Worm (Caenorhabditis elegans): ENCODE results near the gene str-97.

str-97 gene

ce11 chrV:16120922-16121321 is 34.1 kb downstream of the str-97 start, which contains the start of gene skr-3 (continued):
- TF ChIP-seq zag-1 (tag; optimal IDR thresholded peaks at IDR 0.05) (no peak), fkh-10 (GFP tag; optimal IDR thresholded peaks at IDR 0.05) (no peak), nhr-28 (tag; optimal IDR thresholded peaks at IDR 0.05) (peak; percentile 61), dmd-6 (GFP tag; IDR thresholded peaks at IDR 0.05) (peak; percentile 49; the same call in 1 of the 2 replicates), daf-12 (tag; optimal IDR thresholded peaks at IDR 0.05) (no peak), ZK337.2 (GFP tag; IDR thresholded peaks at IDR 0.05) (no peak), arid-1 (GFP tag; conservative IDR thresholded peaks at IDR 0.05) (no peak), lin-38 (GFP tag; IDR thresholded peaks at IDR 0.05) (no peak), hlh-11 (tag; optimal IDR thresholded peaks at IDR 0.05) (no peak), hmg-1.1 (GFP tag; IDR thresholded peaks at IDR 0.05) (no peak), nhr-48 (tag; optimal IDR thresholded peaks at IDR 0.05) (no peak), ceh-20 (GFP tag; IDR thresholded peaks at IDR 0.05) (no peak), ZK546.5 (tag; optimal IDR thresholded peaks at IDR 0.05) (no peak), vab-7 (GFP tag; IDR thresholded peaks at IDR 0.05) (no peak), dmd-9 (GFP tag; IDR thresholded peaks at IDR 0.05) (no peak), attf-4 (tag; optimal IDR thresholded peaks at IDR 0.05) (no peak), D1046.2 (GFP tag; IDR thresholded peaks at IDR 0.05) (no peak)

DNA sequence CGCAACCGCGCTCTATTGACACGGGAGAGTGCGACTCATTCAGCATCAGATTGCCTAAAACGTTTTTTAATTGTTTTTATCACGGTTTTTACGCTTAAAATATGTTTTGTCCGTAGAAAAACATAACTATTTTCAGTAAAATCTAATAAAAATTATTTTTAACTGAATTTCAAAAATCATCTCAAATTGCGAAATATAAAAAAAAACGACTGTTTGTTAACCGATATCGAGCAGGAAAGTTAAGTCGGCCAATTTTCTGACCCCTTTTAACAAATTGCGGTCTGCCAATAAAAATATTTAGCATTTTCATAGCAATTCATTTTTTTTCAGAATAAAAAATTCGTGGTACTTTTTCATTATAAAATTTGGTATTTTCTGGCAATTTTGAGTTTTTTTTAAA is 34.5 kb downstream of the str-97 start:
- TF ChIP-seq aha-1 (tag), result peak; percentile 78
- no peak for TF ChIP-seq mxl-3 (GFP tag; optimal IDR thresholded peaks at IDR 0.05)
- TF ChIP-seq lir-3 (tag; optimal IDR thresholded peaks at IDR 0.05), result no peak

DNA sequence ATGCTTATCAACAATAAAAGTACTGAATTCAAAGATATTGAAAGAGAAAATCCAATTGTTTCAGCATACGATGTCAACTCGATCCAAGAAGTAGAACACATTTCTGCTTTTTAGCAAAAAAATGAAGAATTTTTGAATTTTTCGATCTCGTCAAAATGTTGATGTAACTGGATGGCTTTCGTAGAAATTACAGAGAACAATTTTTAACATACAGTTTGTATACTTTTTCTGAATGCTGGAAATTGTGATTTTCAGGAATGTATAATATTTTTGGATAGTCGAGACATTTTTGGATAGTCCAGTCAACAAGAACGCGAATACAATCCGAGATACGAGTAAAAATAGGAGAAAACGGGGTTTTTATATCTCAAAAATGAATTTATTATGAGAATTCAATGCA is 36.4 kb downstream of the str-97 start, which contains the start of gene str-103:
TSS of gene str-103 (minus strand) at position 101 of the 400 bp plus-strand sequence.
- TF ChIP-seq zfp-2 (tag; optimal IDR thresholded peaks at IDR 0.05) (no peak), lin-15B (tag; optimal IDR thresholded peaks at IDR 0.05) (no peak), nhr-10 (tag; optimal IDR thresholded peaks at IDR 0.05) (no peak), lin-39 (tag; optimal IDR thresholded peaks at IDR 0.05) (no peak), T26A8.4 (GFP tag; IDR thresholded peaks at IDR 0.05) (no peak), hif-1 (tag; optimal IDR thresholded peaks at IDR 0.05) (no peak), cey-2 (tag; optimal IDR thresholded peaks at IDR 0.05; ENCODE audit: borderline replicate concordance, insufficient read depth) (no peak), daf-19 (GFP tag; conservative IDR thresholded peaks at IDR 0.05) (no peak), fkh-10 (GFP tag; optimal IDR thresholded peaks at IDR 0.05) (no peak), egl-43 (GFP tag; IDR thresholded peaks at IDR 0.05) (no peak), mxl-3 (GFP tag; optimal IDR thresholded peaks at IDR 0.05) (no peak), attf-4 (tag; optimal IDR thresholded peaks at IDR 0.05) (no peak), ces-1 (GFP tag; optimal IDR thresholded peaks at IDR 0.05) (no peak), mes-2 (tag; optimal IDR thresholded peaks at IDR 0.05; ENCODE audit: poor library complexity, severe bottlenecking) (no peak), rbr-2 (tag; optimal IDR thresholded peaks at IDR 0.05) (no peak), arid-1 (GFP tag; conservative IDR thresholded peaks at IDR 0.05) (no peak), dve-1 (tag; optimal IDR thresholded peaks at IDR 0.05; ENCODE audit: insufficient read depth) (no peak), daf-8 (GFP tag; IDR thresholded peaks at IDR 0.05) (no peak), nhr-48 (tag; optimal IDR thresholded peaks at IDR 0.05) (no peak)

ce11 chrV:16115381-16115780 is 39.6 kb downstream of the str-97 start, which contains the start of gene str-25:
Gene str-25, plus strand, starts transcription at chrV:16115681.
- TF ChIP-seq ceh-28 (tag; optimal IDR thresholded peaks at IDR 0.05) (no peak), spr-1 (tag; optimal IDR thresholded peaks at IDR 0.05) (no peak), ces-1 (GFP tag; optimal IDR thresholded peaks at IDR 0.05) (no peak), mdl-1 (tag; optimal IDR thresholded peaks at IDR 0.05) (no peak), dmd-6 (GFP tag; IDR thresholded peaks at IDR 0.05) (no peak), pqm-1 (tag; optimal IDR thresholded peaks at IDR 0.05) (no peak), hif-1 (tag; optimal IDR thresholded peaks at IDR 0.05) (no peak), lsy-2 (tag; optimal IDR thresholded peaks at IDR 0.05) (no peak), ceh-32 (tag; optimal IDR thresholded peaks at IDR 0.05; ENCODE audit: poor library complexity) (no peak), T26A8.4 (GFP tag; IDR thresholded peaks at IDR 0.05) (no peak), unc-130 (GFP tag; optimal IDR thresholded peaks at IDR 0.05) (no peak), pha-4 (GFP tag; IDR thresholded peaks at IDR 0.05) (no peak), pha-4 (tag; optimal IDR thresholded peaks at IDR 0.05) (no peak), nhr-41 (GFP tag; IDR thresholded peaks at IDR 0.05) (no peak), D1046.2 (GFP tag; IDR thresholded peaks at IDR 0.05) (no peak), nhr-11 (tag; optimal IDR thresholded peaks at IDR 0.05) (no peak), ZK337.2 (GFP tag; IDR thresholded peaks at IDR 0.05) (no peak)

Data from whole organism, L4 larva.